Fruit fly (Drosophila melanogaster): ENCODE measurements around the gene kibra.

The kibra gene

dm6 chr3R:14709480-14709984 lies 14.5 kb downstream of the kibra start:
- TF ChIP-seq woc (GFP tag; optimal IDR thresholded peaks at IDR 0.05) (no peak), Sp1 (GFP tag; optimal IDR thresholded peaks at IDR 0.05) (no peak), Abd-B (GFP tag; optimal IDR thresholded peaks at IDR 0.05) (no peak), OdsH (GFP tag; optimal IDR thresholded peaks at IDR 0.05) (no peak), Myc (optimal IDR thresholded peaks at IDR 0.05) (no peak), N (GFP tag; optimal IDR thresholded peaks at IDR 0.05) (no peak), dsf (GFP tag; optimal IDR thresholded peaks at IDR 0.05; ENCODE audit: borderline replicate concordance) (no peak), CG9705 (GFP tag; optimal IDR thresholded peaks at IDR 0.05) (no peak), Hnf4 (GFP tag; optimal IDR thresholded peaks at IDR 0.05) (no peak)

- TF ChIP-seq Jra (GFP tag; optimal IDR thresholded peaks at IDR 0.05): no peak
- peak; percentile 30 for TF ChIP-seq h (GFP tag; optimal IDR thresholded peaks at IDR 0.05)
- TF ChIP-seq CrebA (GFP tag; optimal IDR thresholded peaks at IDR 0.05; ENCODE audit: borderline replicate concordance): peak; percentile 36
- TF ChIP-seq Rel (GFP tag; optimal IDR thresholded peaks at IDR 0.05): no peak
- peak; percentile 24 for TF ChIP-seq Rel (tag; optimal IDR thresholded peaks at IDR 0.05)
- TF ChIP-seq CG32264 (GFP tag; optimal IDR thresholded peaks at IDR 0.05): peak; percentile 18
Observed at dm6 chr3R:14708948-14709385, 15.1 kb downstream of the kibra start.

dm6 chr3R:14707703-14708643 lies 16.1 kb downstream of the kibra start:
- no peak for TF ChIP-seq rgr (GFP tag; optimal IDR thresholded peaks at IDR 0.05)
- no peak for TF ChIP-seq Vsx2 (GFP tag; optimal IDR thresholded peaks at IDR 0.05; ENCODE audit: partially characterized antibody)
- TF ChIP-seq jim (GFP tag; optimal IDR thresholded peaks at IDR 0.05): no peak
- TF ChIP-seq CG32264 (GFP tag; optimal IDR thresholded peaks at IDR 0.05): no peak
- TF ChIP-seq Dfd (GFP tag; optimal IDR thresholded peaks at IDR 0.05): no peak
- TF ChIP-seq Myc (optimal IDR thresholded peaks at IDR 0.05): no peak
- TF ChIP-seq Sp1 (GFP tag; optimal IDR thresholded peaks at IDR 0.05): no peak
- TF ChIP-seq CrebA (GFP tag; optimal IDR thresholded peaks at IDR 0.05; ENCODE audit: borderline replicate concordance): no peak
- no peak for TF ChIP-seq Jra (GFP tag; optimal IDR thresholded peaks at IDR 0.05)

- TF ChIP-seq br (GFP tag; optimal IDR thresholded peaks at IDR 0.05) (peak; percentile 50), ey (GFP tag; optimal IDR thresholded peaks at IDR 0.05) (peak; percentile 33), sv (GFP tag; optimal IDR thresholded peaks at IDR 0.05) (peak; percentile 52), GATAd (GFP tag; optimal IDR thresholded peaks at IDR 0.05) (no peak), dmrt93B (GFP tag; optimal IDR thresholded peaks at IDR 0.05) (peak; percentile 9), Myc (optimal IDR thresholded peaks at IDR 0.05) (no peak), CG32264 (GFP tag; optimal IDR thresholded peaks at IDR 0.05) (no peak), sage (GFP tag; optimal IDR thresholded peaks at IDR 0.05) (no peak), h (GFP tag; optimal IDR thresholded peaks at IDR 0.05) (peak; percentile 53), lola (GFP tag; optimal IDR thresholded peaks at IDR 0.05) (no peak), Hnf4 (GFP tag; optimal IDR thresholded peaks at IDR 0.05) (no peak), woc (GFP tag; optimal IDR thresholded peaks at IDR 0.05) (peak; percentile 48), dsf (GFP tag; optimal IDR thresholded peaks at IDR 0.05; ENCODE audit: borderline replicate concordance) (no peak), pan (optimal IDR thresholded peaks at IDR 0.05) (no peak), rgr (GFP tag; optimal IDR thresholded peaks at IDR 0.05) (peak; percentile 42), N (GFP tag; optimal IDR thresholded peaks at IDR 0.05) (no peak), OdsH (GFP tag; optimal IDR thresholded peaks at IDR 0.05) (peak; percentile 35), jim (GFP tag; optimal IDR thresholded peaks at IDR 0.05) (no peak), Dfd (GFP tag; optimal IDR thresholded peaks at IDR 0.05) (no peak), usp (GFP tag; optimal IDR thresholded peaks at IDR 0.05) (no peak), fru (GFP tag; optimal IDR thresholded peaks at IDR 0.05) (peak; percentile 61), HLH106 (tag; optimal IDR thresholded peaks at IDR 0.05) (peak; percentile 56), Hr83 (GFP tag; optimal IDR thresholded peaks at IDR 0.05; ENCODE audit: poor library complexity, severe bottlenecking) (no peak), foxo (GFP tag; optimal IDR thresholded peaks at IDR 0.05) (peak in 1 of 2 experiments; percentile 50), psq (GFP tag; optimal IDR thresholded peaks at IDR 0.05) (peak; percentile 18), tai (GFP tag; optimal IDR thresholded peaks at IDR 0.05) (no peak), Sp1 (GFP tag; optimal IDR thresholded peaks at IDR 0.05) (peak; percentile 26), Abd-B (GFP tag; optimal IDR thresholded peaks at IDR 0.05) (no peak), Mio (GFP tag; optimal IDR thresholded peaks at IDR 0.05) (no peak)
Observed at dm6 chr3R:14706860-14707259, 17.2 kb downstream of the kibra start.
